Fruit fly (Drosophila melanogaster) ovary, adult (tissue): ENCODE data around the gene Bili.

ENCODE experiments used
- CG17801 ChIP-seq: fragments of 200-800 bp; optimal IDR thresholded peaks from 2 replicates; lab custom pipeline; 2019; ENCODE audit warnings: missing biosample characterization, mild to moderate bottlenecking, missing genetic modification characterization, moderate library complexity; ENCODE audit not compliant: partially characterized antibody

The Bili gene

DNA sequence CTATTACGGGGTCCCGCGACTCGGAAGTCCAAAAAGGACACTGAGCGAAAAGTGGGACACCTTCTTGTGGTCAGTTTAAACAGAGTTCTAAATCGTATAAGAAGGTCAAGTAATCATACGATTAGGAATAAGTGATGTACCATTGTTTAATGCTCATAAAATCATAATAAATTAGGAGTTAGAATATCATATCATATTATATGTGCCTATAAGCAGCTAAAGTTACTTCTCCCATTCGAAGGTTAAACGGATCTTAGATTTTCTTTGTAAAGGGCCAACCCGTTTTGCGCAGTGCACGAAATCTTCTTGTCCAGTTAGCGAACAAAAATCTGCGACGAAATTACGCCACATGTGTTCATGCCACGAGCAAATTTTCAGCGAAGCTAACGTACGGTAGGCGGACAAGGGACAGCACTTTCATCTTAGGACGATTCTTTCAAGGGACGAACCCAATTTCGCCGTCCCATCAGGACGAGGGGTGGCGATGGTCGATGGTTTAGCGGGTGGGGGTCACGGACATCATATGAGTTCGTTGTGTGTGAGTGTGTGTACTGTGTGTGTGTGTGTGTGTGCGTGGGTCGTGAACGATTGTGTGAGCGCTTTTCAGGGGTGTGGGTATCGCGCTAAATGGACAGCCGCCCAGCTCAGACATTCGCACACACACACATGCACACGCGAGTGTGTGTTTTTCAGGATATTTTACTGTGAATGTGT lies 37.3 kb downstream of the Bili start:
- no peak for TF ChIP-seq CG17801

DNA sequence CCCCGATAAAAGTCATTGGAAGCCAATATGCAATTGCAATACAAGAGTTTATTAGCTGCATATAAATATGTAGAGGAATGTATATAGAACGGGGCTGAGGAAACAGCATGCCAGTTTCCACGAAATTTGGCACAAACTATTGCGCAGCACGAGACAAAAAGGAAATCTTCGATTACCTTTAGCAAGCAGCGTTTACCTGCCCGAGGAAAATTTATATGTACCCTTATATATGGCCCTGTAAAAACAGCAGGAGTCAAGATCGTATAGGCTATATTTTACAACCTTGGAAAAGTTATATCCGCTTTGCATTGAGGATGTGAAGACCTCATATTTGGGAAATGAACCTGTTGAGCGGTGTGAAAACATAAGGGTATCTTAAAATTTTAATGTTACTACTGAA lies 41.2 kb downstream of the Bili start:
- no peak for TF ChIP-seq CG17801

DNA sequence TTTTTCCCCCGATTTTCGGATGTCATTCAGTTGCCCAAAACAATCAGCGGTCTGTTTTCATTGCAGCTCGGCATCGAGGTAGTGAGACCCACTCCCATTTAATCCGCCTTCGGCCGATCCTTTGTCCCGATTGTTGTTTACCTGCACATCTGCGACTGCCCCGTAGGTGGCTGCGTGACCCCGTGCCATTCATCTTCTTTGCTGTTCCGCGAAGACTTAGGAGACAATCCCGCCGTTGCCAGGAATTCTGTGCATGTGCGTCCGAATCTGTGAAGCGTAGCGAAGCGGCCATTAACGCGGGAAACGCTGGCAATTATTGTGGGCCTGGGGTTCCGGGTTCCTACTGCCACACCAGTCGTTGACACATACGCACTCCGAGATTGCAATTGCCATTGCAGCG lies 41.9 kb downstream of the Bili start:
- no peak for TF ChIP-seq CG17801

DNA sequence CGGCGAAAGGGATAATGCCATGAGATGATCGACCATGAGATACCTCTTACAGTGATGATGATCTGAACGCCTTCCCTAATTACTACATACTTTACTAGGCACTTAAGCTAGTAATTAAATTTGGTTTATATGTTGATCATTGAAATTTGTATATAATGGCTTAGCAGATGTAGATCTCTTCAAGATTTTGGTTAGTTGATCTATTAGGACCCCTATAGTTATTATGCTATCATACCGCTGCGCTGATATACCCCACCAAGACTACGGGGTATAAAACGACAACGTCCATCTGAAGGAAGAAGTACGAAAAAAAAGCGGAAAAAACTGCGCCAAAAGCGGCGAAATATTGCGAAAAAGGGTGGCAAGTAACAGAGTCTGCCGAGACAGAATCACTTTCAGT lies 43.1 kb downstream of the Bili start:
- no peak for TF ChIP-seq CG17801

dm6 chr3R:25176517-25176916 lies 45.4 kb downstream of the Bili start:
- no peak for TF ChIP-seq CG17801

DNA sequence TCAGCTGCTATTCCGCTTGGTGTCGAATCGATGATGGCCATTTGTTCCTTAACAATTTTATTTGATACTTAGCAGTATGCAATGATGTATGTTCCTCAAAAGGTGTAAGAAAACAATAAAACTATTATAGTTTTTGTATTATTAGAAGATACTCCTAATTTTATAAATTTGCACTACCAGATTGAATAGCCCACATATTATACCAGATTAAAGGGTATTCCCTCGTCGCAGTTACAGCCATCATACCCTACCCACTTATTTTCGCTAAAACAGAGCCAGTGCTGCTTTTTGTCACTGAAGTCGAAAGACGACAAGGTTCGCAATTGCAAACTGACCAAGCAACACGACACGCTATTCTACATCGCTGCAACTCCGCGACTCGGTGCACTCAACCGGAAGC lies 46.3 kb downstream of the Bili start:
- no peak for TF ChIP-seq CG17801

dm6 chr3R:25178521-25178920 lies 47.4 kb downstream of the Bili start:
- no peak for TF ChIP-seq CG17801

dm6 chr3R:25181424-25181823 lies 50.3 kb downstream of the Bili start:
- no peak for TF ChIP-seq CG17801

DNA sequence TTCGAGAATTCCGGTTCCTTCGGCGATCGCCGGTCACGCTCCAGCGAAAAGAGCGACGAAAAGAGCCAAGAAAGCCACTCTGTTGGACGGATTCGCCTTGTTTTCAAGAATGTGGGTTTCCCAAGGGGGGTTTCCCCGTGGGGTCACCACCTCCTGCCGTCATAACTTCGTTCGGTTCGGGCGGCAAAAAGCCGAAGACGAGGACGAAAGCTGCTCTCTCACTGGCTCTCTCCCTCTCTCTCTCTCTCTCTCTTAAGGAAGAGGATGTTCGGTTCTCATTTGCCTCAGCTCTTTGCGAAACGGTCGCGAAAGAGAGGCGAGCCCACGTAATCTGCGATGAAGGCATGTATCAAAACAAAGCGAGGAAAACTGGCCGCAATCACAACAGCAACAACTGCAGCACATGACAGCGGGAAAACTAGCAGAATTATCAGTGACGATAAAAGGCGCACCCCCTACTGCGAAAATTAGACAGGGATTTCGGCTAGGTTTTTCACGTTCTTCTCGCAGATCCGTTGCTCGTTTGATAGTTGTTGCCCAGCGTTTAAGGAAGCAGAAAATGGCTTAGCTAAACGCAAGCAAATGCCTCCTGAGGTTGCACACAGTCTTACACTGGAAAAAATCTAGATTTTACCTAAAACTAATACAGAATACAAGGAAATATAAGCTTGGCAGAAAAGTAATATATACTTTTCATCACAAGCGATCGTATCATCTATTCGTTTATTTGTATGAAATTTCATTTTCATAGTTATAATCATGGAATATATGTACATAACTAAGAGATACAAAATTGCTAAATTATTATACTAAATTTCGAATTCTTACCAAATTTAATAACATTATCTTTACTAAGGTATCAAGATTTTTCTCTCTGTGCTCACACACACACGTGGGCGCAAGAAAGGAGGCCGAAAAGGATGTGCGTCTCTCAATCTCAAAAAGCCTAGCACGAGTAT lies 52.7 kb downstream of the Bili start, which contains the start of gene dan:
Gene dan, plus strand, starts transcription at position 900 of the 959 bp plus-strand sequence.
- TF ChIP-seq CG17801: no peak

DNA sequence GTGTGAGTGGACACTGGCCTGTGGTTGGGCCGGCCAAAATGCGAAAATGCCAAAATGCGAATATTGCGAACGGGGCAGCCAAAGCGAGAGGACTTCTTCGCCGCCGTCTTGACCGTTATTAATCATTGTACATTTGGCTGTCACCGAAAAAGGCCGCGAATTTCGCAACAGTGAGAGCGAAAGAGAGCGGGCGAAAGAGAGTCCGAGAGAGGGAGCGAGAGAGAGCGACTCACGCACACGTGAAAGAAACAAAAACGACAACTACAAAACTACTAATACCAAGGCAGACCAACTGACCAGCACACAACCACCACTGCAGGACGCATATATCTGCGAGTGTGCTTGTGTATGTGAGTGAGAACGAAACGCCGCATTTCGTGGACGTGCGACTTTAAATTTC lies 53.4 kb downstream of the Bili start:
- no peak for TF ChIP-seq CG17801
